Worm (Caenorhabditis elegans): Measurements from ENCODE around the gene Y94H6A.2.

Gene Y94H6A.2

DNA sequence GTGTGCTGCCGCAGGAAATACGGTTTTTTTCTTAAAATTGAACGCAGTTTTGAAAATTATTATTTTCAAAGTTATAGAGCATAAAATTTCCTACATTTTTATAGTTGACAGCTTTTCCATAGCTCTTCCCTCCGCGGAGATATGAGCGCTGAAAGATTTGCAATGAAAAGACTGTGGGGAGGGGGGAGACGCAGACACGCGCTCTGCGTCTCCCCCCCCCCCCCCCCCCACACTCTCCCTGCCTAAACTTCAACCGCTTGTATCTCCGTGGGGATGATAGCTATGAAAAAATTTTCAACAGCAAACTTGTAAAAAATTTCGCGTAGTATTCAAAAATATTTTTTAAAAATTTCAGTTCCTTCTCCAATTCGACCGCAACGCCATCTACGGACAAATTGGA, 31.4 kb downstream of the Y94H6A.2 start:
- TF ChIP-seq skn-1 (tag; optimal IDR thresholded peaks at IDR 0.05) (no peak), sem-4 (tag; optimal IDR thresholded peaks at IDR 0.05) (no peak), crh-2 (tag; optimal IDR thresholded peaks at IDR 0.05) (no peak), nhr-12 (tag; optimal IDR thresholded peaks at IDR 0.05) (no peak), snpc-4 (tag; optimal IDR thresholded peaks at IDR 0.05) (no peak), ztf-4 (tag; optimal IDR thresholded peaks at IDR 0.05) (no peak), nhr-25 (tag; optimal IDR thresholded peaks at IDR 0.05) (no peak), unc-55 (GFP tag; optimal IDR thresholded peaks at IDR 0.05) (no peak), mab-5 (tag; optimal IDR thresholded peaks at IDR 0.05) (no peak), C34F6.9 (tag; optimal IDR thresholded peaks at IDR 0.05) (no peak), F13H6.1 (tag; optimal IDR thresholded peaks at IDR 0.05) (no peak)

DNA sequence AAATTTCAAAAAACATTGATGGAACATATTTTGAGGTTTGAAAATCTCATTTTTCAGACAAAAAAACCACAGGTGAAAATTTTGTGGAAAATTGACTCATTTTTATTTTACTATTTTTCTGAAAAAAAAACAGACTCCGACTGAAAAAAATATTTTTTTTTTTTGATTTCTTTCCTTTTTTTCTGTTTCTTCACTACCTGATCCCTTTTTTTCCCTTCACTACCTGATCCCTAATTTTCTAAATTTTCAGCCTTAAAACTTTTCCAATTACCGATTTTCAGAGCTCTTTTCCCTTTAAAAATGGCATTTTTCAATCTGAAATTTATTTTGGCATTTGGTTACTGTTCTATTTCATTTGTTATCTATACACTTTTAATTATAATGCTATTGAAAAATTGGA, 32.3 kb downstream of the Y94H6A.2 start, which contains the start of gene Y54G2A.77:
Gene Y54G2A.77, plus strand, starts transcription at position 301 of the 400 bp plus-strand sequence.
- no peak for TF ChIP-seq sem-4 (tag; optimal IDR thresholded peaks at IDR 0.05)
- TF ChIP-seq elt-1 (tag; optimal IDR thresholded peaks at IDR 0.05) = no peak
- no peak for TF ChIP-seq unc-55 (GFP tag; optimal IDR thresholded peaks at IDR 0.05)
- no peak for TF ChIP-seq snpc-4 (tag; optimal IDR thresholded peaks at IDR 0.05)
- no peak for TF ChIP-seq ztf-1 (GFP tag; conservative IDR thresholded peaks at IDR 0.05)

DNA sequence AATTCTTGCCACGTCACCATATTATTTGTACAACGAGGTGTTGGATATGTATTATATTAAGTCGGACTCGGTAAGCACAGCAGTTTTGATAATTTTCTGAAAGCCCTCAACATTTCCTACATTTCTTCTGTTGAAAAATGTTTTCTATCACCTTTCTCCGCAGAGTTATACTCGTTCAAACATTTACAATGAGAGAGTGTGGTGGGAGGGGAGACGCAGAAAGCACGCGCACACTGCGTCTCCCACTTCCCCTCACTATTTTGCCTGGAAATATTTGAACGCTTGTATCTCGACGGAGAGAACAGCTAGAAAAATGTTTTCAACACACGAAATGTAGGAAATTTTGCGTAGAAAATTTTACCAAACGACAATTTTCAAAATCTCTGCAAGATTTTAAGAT, 34.1 kb downstream of the Y94H6A.2 start:
- no peak for TF ChIP-seq Y55F3AM.14 (GFP tag; optimal IDR thresholded peaks at IDR 0.05)
- peak; percentile 22 for TF ChIP-seq nhr-25 (tag; optimal IDR thresholded peaks at IDR 0.05)
- no peak for TF ChIP-seq nhr-11 (tag; optimal IDR thresholded peaks at IDR 0.05)
- no peak for TF ChIP-seq zag-1 (tag; optimal IDR thresholded peaks at IDR 0.05)

DNA sequence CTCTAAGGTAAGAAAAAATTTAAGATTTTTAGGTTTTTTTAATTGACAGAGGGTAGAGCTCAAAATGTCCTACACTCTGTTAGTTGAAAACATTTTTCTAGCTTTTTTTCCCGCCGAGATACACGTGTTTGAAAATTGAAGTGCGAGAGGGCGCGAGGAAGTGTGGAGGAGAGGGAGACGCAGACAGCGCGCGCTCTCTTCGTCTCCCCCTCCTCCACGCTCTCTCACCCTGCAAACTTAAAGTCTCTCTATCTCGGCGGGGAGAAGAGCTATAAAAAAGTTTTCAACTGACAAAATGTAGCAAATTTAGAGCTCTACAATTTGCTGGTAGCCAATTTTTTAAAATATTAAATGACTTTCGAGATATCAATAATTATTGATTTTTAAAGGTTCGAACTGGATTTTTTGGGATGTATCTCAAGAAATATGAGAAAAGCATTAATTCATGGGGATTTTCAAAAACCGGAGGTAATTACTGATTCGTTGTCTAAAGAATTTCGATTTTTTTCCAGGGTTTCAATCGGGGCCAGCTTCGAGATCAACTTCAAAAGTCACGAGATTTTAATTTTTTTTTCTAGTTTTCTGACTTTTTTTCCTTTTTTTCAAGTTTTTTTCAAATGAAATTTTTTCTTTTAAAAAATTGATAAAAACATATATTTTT, 35.1 kb downstream of the Y94H6A.2 start:
- no peak for TF ChIP-seq elt-1 (tag; optimal IDR thresholded peaks at IDR 0.05)
- peak; percentile 67 for TF ChIP-seq nhr-25 (tag; optimal IDR thresholded peaks at IDR 0.05)
- no peak for TF ChIP-seq elt-3 (tag; optimal IDR thresholded peaks at IDR 0.05)
- peak; percentile 40 for TF ChIP-seq Y55F3AM.14 (GFP tag; optimal IDR thresholded peaks at IDR 0.05)
- no peak for TF ChIP-seq nhr-23 (tag; optimal IDR thresholded peaks at IDR 0.05)
- TF ChIP-seq alr-1 (tag; optimal IDR thresholded peaks at IDR 0.05) = no peak

DNA sequence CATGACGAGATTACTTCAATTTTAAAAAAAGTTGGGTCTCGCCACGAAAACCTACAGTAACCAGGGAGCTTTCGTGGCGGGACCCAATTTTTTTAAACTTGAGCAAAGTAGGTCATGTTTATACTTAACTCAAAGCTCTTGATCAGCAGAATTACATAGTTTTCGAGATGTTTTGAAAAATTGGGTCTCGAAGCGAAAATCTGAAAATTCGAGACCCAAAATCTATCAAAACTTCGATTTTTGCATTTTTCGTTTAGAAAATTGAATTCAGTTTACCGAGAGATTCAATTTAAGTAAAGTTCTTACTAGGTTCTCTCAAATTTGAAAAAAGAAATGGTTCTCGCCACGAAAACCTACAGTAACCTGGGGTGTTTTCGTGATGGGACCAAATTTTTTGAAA, 40.0 kb downstream of the Y94H6A.2 start:
- TF ChIP-seq blmp-1 (tag; optimal IDR thresholded peaks at IDR 0.05; ENCODE audit: insufficient read depth) (no peak), C34F6.9 (tag; optimal IDR thresholded peaks at IDR 0.05) (no peak), peb-1 (tag; optimal IDR thresholded peaks at IDR 0.05) (no peak), snpc-4 (tag; optimal IDR thresholded peaks at IDR 0.05) (no peak)

DNA sequence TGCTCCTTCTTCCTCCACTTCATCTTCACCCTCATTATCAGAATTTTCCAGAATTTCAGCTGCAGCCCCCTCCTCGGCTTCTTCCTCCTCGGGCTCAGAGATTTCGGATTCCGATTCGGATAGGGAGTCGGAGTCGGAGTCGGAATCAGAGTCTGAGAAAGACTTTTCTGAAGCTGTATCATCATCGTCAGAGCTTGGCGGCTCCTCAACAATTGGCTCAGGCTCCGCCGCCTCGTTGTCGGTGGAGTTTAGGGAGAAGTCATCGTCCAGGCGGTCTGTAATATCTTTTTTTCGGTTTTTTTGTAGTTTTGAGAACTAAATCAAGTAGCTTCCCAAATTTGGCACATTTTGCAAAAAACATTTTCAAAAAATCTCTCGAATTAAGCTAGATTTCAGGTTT, 40.7 kb downstream of the Y94H6A.2 start:
- no peak for TF ChIP-seq nhr-77 (tag; optimal IDR thresholded peaks at IDR 0.05)
- no peak for TF ChIP-seq R02D3.7 (tag; optimal IDR thresholded peaks at IDR 0.05)
- TF ChIP-seq gmeb-1 (tag; optimal IDR thresholded peaks at IDR 0.05) = no peak
- no peak for TF ChIP-seq alr-1 (tag; optimal IDR thresholded peaks at IDR 0.05)
- TF ChIP-seq ama-1 (optimal IDR thresholded peaks at IDR 0.05) = no peak
- no peak for TF ChIP-seq ztf-4 (tag; optimal IDR thresholded peaks at IDR 0.05)
- TF ChIP-seq peb-1 (tag; optimal IDR thresholded peaks at IDR 0.05) = no peak
- no peak for TF ChIP-seq unc-62 (GFP tag; optimal IDR thresholded peaks at IDR 0.05)
- TF ChIP-seq sma-3 (GFP tag; optimal IDR thresholded peaks at IDR 0.05) = no peak
- no peak for TF ChIP-seq lin-39 (tag; optimal IDR thresholded peaks at IDR 0.05)
- TF ChIP-seq snpc-4 (tag; optimal IDR thresholded peaks at IDR 0.05) = no peak
- TF ChIP-seq nhr-21 (tag; optimal IDR thresholded peaks at IDR 0.05) = no peak
- TF ChIP-seq unc-55 (GFP tag; optimal IDR thresholded peaks at IDR 0.05) = no peak

DNA sequence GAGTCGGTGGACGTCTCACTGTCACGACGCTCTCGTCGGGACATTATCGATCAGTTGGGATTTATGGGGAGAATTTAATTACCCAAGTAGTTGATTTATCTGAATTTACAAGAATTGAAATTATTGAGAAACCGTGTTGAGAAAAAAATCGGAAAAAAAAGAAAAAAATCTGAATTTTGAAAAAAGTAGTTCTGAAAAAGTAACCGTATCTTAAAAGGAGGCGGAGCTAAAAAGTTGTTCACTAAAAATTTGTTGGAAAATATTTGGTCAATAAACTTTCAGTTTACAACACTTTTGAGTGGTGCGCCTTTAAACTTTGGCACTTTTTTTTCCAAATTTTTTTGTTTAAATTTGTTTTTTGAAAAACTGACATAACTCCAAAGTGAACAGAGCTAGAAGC, 41.6 kb downstream of the Y94H6A.2 start, which contains the start of gene Y54G2A.11:
Gene Y54G2A.11, minus strand, starts transcription at position 101 of the 400 bp plus-strand sequence.
- no peak for TF ChIP-seq nhr-237 (tag; optimal IDR thresholded peaks at IDR 0.05)
- TF ChIP-seq nhr-11 (tag; optimal IDR thresholded peaks at IDR 0.05) = no peak
- TF ChIP-seq nhr-23 (tag; optimal IDR thresholded peaks at IDR 0.05) = no peak
